Worm (Caenorhabditis elegans) whole organism, early embryonic: ENCODE data around the gene ZC317.2.

Experiments
- B0310.2 ChIP-seq: sonication (generic microtip); optimal IDR thresholded peaks from 2 replicates; lab custom pipeline; 2016; ENCODE audit warnings: mild to moderate bottlenecking, missing genetic modification characterization, missing compliant biosample characterization
- F13C5.2 ChIP-seq: sonication (generic microtip); optimal IDR thresholded peaks from 2 replicates; lab custom pipeline; 2017; ENCODE audit warnings: mild to moderate bottlenecking, missing genetic modification characterization, inconsistent platforms, missing compliant biosample characterization
- aly-1 ChIP-seq: sonication (generic microtip); optimal IDR thresholded peaks from 2 replicates; lab custom pipeline; 2016; ENCODE audit warnings: missing genetic modification characterization, missing compliant biosample characterization
- ama-1 ChIP-seq: fragments of 150-350 bp; optimal IDR thresholded peaks from 2 replicates; lab custom pipeline; 2014
- ceh-13 ChIP-seq: fragments of 200-800 bp; sonication (Bioruptor generic); optimal IDR thresholded peaks from 2 replicates; lab custom pipeline; 2018; ENCODE audit warnings: mild to moderate bottlenecking, missing genetic modification characterization, missing compliant biosample characterization
- ceh-36 ChIP-seq: sonication (generic microtip); optimal IDR thresholded peaks from 2 replicates; lab custom pipeline; 2016; ENCODE audit warnings: missing genetic modification characterization, inconsistent platforms, missing compliant biosample characterization
- ets-7 ChIP-seq: sonication (generic microtip); optimal IDR thresholded peaks from 2 replicates; lab custom pipeline; 2016; ENCODE audit warnings: missing genotype, missing genetic modification characterization, missing compliant biosample characterization
- flt-1 ChIP-seq: fragments of 200-800 bp; sonication (Bioruptor generic); IDR thresholded peaks from 2 replicates; pipeline ENCODE4 v1.3.6; 2022; ENCODE audit warnings: missing genetic modification characterization, missing compliant biosample characterization
- hmbx-1 ChIP-seq: sonication (generic microtip); optimal IDR thresholded peaks from 2 replicates; lab custom pipeline; 2016; ENCODE audit warnings: mild to moderate bottlenecking, missing genetic modification characterization, missing compliant biosample characterization
- hmg-4 ChIP-seq: fragments of 200-800 bp; sonication (Bioruptor generic); optimal IDR thresholded peaks from 2 replicates; lab custom pipeline; 2018; ENCODE audit warnings: mild to moderate bottlenecking, missing genetic modification characterization, missing compliant biosample characterization
- hnd-1 ChIP-seq: sonication (generic microtip); optimal IDR thresholded peaks from 2 replicates; lab custom pipeline; 2016; ENCODE audit warnings: missing genetic modification characterization, missing compliant biosample characterization
- pes-1 ChIP-seq: fragments of 200-800 bp; sonication (Bioruptor generic); IDR thresholded peaks from 2 replicates; pipeline ENCODE4 v1.3.6; 2022; ENCODE audit warnings: missing genetic modification reagents, missing genetic modification characterization, missing compliant biosample characterization
- scrt-1 ChIP-seq: fragments of 200-800 bp; sonication (Bioruptor generic); IDR thresholded peaks from 2 replicates; pipeline ENCODE4 v1.3.6; 2022; ENCODE audit warnings: missing genetic modification characterization, missing compliant biosample characterization
- sea-1 ChIP-seq: fragments of 200-800 bp; sonication (Bioruptor generic); conservative IDR thresholded peaks from 2 replicates; pipeline ENCODE4 v1.3.6; 2022; ENCODE audit warnings: missing genetic modification characterization, missing compliant biosample characterization
- tbx-11 ChIP-seq: fragments of 200-800 bp; sonication (Bioruptor generic); IDR thresholded peaks from 2 replicates; pipeline ENCODE4 v1.3.6; 2022; ENCODE audit warnings: missing genetic modification characterization, missing compliant biosample characterization
- tbx-37 ChIP-seq: fragments of 200-800 bp; sonication (Bioruptor generic); conservative IDR thresholded peaks from 2 replicates; pipeline ENCODE4 v1.3.6; 2022; ENCODE audit warnings: missing genetic modification reagents, missing genetic modification characterization, missing compliant biosample characterization
- tra-4 ChIP-seq: sonication (generic microtip); optimal IDR thresholded peaks from 2 replicates; lab custom pipeline; 2017; ENCODE audit warnings: missing genetic modification characterization, missing compliant biosample characterization

Gene ZC317.2

ce11 chrV:5482315-5482714 is 22.4 kb downstream of the ZC317.2 start, which contains the start of gene srg-66:
Gene srg-66 (minus strand): TSS chrV:5482415.
- TF ChIP-seq aly-1 (tag; lab: Kevin White, UChicago) (no peak), tbx-37 (no peak), ceh-36 (no peak), tbx-11 (no peak), hmg-4 (GFP tag; lab: Kevin White, UChicago) (no peak), sea-1 (no peak), B0310.2 (no peak), ceh-13 (GFP tag; lab: Kevin White, UChicago) (no peak), ama-1 (lab: Kevin White, UChicago) (no peak), pes-1 (GFP tag; lab: Robert Waterston, UW) (no peak), ets-7 (no peak), hnd-1 (tag; lab: Kevin White, UChicago) (no peak), tra-4 (tag; lab: Kevin White, UChicago) (no peak), scrt-1 (GFP tag; lab: Robert Waterston, UW) (no peak), hmbx-1 (no peak), F13C5.2 (tag; lab: Kevin White, UChicago) (no peak), flt-1 (GFP tag; lab: Robert Waterston, UW) (no peak)

- no peak for TF ChIP-seq pes-1 (GFP tag; lab: Robert Waterston, UW)
- no peak for TF ChIP-seq ceh-36
- no peak for TF ChIP-seq F13C5.2 (tag; lab: Kevin White, UChicago)
- no peak for TF ChIP-seq flt-1 (GFP tag; lab: Robert Waterston, UW)
- no peak for TF ChIP-seq ama-1 (lab: Kevin White, UChicago)
- no peak for TF ChIP-seq scrt-1 (GFP tag; lab: Robert Waterston, UW)
- no peak for TF ChIP-seq tbx-11
- no peak for TF ChIP-seq ceh-13 (GFP tag; lab: Kevin White, UChicago)
- TF ChIP-seq ets-7 = no peak
- no peak for TF ChIP-seq tbx-37
Measured at ce11 chrV:5484866-5485265, 25.0 kb downstream of the ZC317.2 start, which contains the start of gene srg-65. Gene srg-65 (minus strand): TSS chrV:5484966.

- TF ChIP-seq pes-1 (GFP tag; lab: Robert Waterston, UW) = no peak
- no peak for TF ChIP-seq hmg-4 (GFP tag; lab: Kevin White, UChicago)
- no peak for TF ChIP-seq ets-7
- TF ChIP-seq B0310.2 = no peak
Measured at ce11 chrV:5487180-5487579, 27.3 kb downstream of the ZC317.2 start.

ce11 chrV:5488766-5489165 is 28.9 kb downstream of the ZC317.2 start, which contains the start of gene grl-18:
Gene grl-18 (minus strand): TSS chrV:5488866.
- TF ChIP-seq B0310.2 = no peak
- TF ChIP-seq hmbx-1 = no peak
- no peak for TF ChIP-seq tra-4 (tag; lab: Kevin White, UChicago)
- TF ChIP-seq hnd-1 (tag; lab: Kevin White, UChicago) = no peak

- TF ChIP-seq pes-1 (GFP tag; lab: Robert Waterston, UW) (no peak), ceh-13 (GFP tag; lab: Kevin White, UChicago) (no peak), ets-7 (no peak), aly-1 (tag; lab: Kevin White, UChicago) (no peak), hmg-4 (GFP tag; lab: Kevin White, UChicago) (no peak), F13C5.2 (tag; lab: Kevin White, UChicago) (no peak), hnd-1 (tag; lab: Kevin White, UChicago) (no peak), flt-1 (GFP tag; lab: Robert Waterston, UW) (no peak), B0310.2 (no peak), ama-1 (lab: Kevin White, UChicago) (no peak), ceh-36 (no peak), tra-4 (tag; lab: Kevin White, UChicago) (no peak), tbx-11 (no peak), sea-1 (no peak)
Measured at ce11 chrV:5490205-5490604, 30.3 kb downstream of the ZC317.2 start, which contains the start of gene T05C3.6. Gene T05C3.6 (plus strand): TSS chrV:5490445.

ce11 chrV:5493447-5493846 is 33.5 kb downstream of the ZC317.2 start, which contains the start of gene T05C3.2:
Gene T05C3.2 (plus strand): TSS chrV:5493747.
- TF ChIP-seq hmbx-1 (no peak), tbx-37 (no peak), tbx-11 (no peak), F13C5.2 (tag; lab: Kevin White, UChicago) (no peak), pes-1 (GFP tag; lab: Robert Waterston, UW) (no peak), ceh-36 (no peak), sea-1 (no peak), hnd-1 (tag; lab: Kevin White, UChicago) (no peak)

- TF ChIP-seq ceh-13 (GFP tag; lab: Kevin White, UChicago) (no peak), aly-1 (tag; lab: Kevin White, UChicago) (no peak), F13C5.2 (tag; lab: Kevin White, UChicago) (no peak), hmbx-1 (no peak), ama-1 (lab: Kevin White, UChicago) (no peak), hnd-1 (tag; lab: Kevin White, UChicago) (no peak), ceh-36 (no peak), ets-7 (no peak), scrt-1 (GFP tag; lab: Robert Waterston, UW) (no peak), flt-1 (GFP tag; lab: Robert Waterston, UW) (no peak), tbx-37 (no peak), sea-1 (no peak), pes-1 (GFP tag; lab: Robert Waterston, UW) (no peak), tra-4 (tag; lab: Kevin White, UChicago) (no peak), hmg-4 (GFP tag; lab: Kevin White, UChicago) (no peak)
Measured at ce11 chrV:5499475-5499874, 39.6 kb downstream of the ZC317.2 start.

ce11 chrV:5502701-5503100 is 42.8 kb downstream of the ZC317.2 start:
- no peak for TF ChIP-seq aly-1 (tag; lab: Kevin White, UChicago)
- no peak for TF ChIP-seq tra-4 (tag; lab: Kevin White, UChicago)
- TF ChIP-seq tbx-11 = no peak
- TF ChIP-seq tbx-37 = no peak
- TF ChIP-seq ama-1 (lab: Kevin White, UChicago) = no peak
- TF ChIP-seq hnd-1 (tag; lab: Kevin White, UChicago) = no peak
- TF ChIP-seq pes-1 (GFP tag; lab: Robert Waterston, UW) = no peak
- TF ChIP-seq scrt-1 (GFP tag; lab: Robert Waterston, UW) = no peak
- TF ChIP-seq hmg-4 (GFP tag; lab: Kevin White, UChicago) = no peak
- TF ChIP-seq ceh-13 (GFP tag; lab: Kevin White, UChicago) = no peak
- no peak for TF ChIP-seq B0310.2
- TF ChIP-seq ceh-36 = no peak
- no peak for TF ChIP-seq sea-1
- no peak for TF ChIP-seq ets-7
- TF ChIP-seq F13C5.2 (tag; lab: Kevin White, UChicago) = no peak
- no peak for TF ChIP-seq flt-1 (GFP tag; lab: Robert Waterston, UW)
- no peak for TF ChIP-seq hmbx-1
